Worm (Caenorhabditis elegans): ENCODE results near the gene hsp-75.

DNA sequence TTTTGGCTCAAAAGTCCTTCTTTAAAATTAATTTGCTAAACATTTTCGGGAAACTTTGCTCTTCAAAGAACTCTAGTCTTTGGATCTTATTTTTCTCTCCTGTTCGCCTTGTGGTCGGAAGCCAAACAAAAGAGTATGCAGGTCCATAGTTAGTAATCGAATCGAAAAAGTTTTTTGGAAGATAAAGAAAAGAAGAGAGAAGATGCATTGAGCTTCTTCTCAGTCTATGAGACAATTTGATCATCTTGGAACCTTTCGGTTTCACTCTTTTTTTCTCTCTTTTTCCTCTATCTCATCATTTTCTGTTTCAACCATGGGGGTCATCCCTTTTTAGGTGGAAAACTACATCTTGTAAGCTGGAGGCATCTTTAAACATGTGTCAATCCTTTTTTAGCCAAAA lies 27.2 kb upstream of the hsp-75 start:
- TF ChIP-seq ref-1 (GFP tag; conservative IDR thresholded peaks at IDR 0.05): no peak
- no peak for TF ChIP-seq tab-1 (GFP tag; IDR thresholded peaks at IDR 0.05)
- TF ChIP-seq flt-1 (GFP tag; IDR thresholded peaks at IDR 0.05): no peak
- no peak for TF ChIP-seq T22C8.4 (GFP tag; IDR thresholded peaks at IDR 0.05)
- TF ChIP-seq klf-2 (GFP tag; conservative IDR thresholded peaks at IDR 0.05): no peak
- TF ChIP-seq med-1 (GFP tag; optimal IDR thresholded peaks at IDR 0.05; ENCODE audit: insufficient read depth): no peak
